Fruit fly (Drosophila melanogaster): ENCODE results near the gene CG42249.

CG42249 gene

DNA sequence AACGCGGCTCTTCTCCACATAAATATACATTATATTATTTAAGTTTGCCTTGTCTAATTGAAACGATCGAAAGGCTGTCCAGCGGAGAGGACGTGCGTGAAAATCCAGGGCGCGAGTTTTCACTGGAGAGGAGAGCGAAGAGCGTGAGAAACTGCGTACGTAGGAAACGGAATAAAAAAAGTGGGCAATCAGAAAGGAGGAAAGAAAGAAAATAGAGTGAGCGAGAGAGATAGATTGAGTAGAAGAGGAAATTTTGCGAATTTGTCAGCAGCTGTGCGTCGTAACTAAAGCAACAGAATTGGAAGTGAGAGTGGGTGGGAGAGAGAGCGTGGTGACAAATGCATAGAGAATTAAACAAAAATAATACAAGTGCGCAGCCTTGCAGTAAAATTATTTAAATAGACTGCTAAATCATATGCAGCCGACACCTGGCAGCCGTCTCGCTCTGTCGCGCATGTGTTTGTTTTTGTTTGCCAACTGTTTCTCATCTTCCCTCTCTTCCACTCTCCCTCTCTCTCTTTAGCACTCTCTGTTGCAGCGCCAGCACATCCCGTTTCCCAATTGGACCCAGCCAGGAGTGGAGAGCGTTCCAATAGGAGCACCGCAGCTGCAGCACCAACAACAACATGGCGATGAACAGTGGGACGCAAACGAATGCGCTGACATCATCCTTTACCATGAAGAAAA lies 58.6 kb downstream of the CG42249 start (continued):
- TF ChIP-seq CG32006 (GFP tag; optimal IDR thresholded peaks at IDR 0.05) (no peak), acj6 (GFP tag; optimal IDR thresholded peaks at IDR 0.05) (no peak), CG10631 (GFP tag; optimal IDR thresholded peaks at IDR 0.05) (no peak), CG1621 (tag; optimal IDR thresholded peaks at IDR 0.05) (no peak), Gug (GFP tag; IDR thresholded peaks at IDR 0.05) (no peak), spab (GFP tag; optimal IDR thresholded peaks at IDR 0.05) (no peak), CG3919 (GFP tag; optimal IDR thresholded peaks at IDR 0.05) (no peak), Blimp-1 (GFP tag; optimal IDR thresholded peaks at IDR 0.05) (no peak), fd85E (GFP tag; optimal IDR thresholded peaks at IDR 0.05) (no peak), CG11294 (GFP tag; IDR thresholded peaks at IDR 0.05) (no peak), Hr4 (GFP tag; optimal IDR thresholded peaks at IDR 0.05) (no peak), CG6163 (GFP tag; IDR thresholded peaks at IDR 0.05) (peak; percentile 71), Eip93F (GFP tag; optimal IDR thresholded peaks at IDR 0.05) (no peak), Hr39 (GFP tag; optimal IDR thresholded peaks at IDR 0.05) (no peak), net (GFP tag; optimal IDR thresholded peaks at IDR 0.05) (peak; percentile 22), CG10669 (GFP tag; optimal IDR thresholded peaks at IDR 0.05) (peak; percentile 29), Lpt (GFP tag; optimal IDR thresholded peaks at IDR 0.05) (no peak), achi (GFP tag; optimal IDR thresholded peaks at IDR 0.05) (no peak), CG6854 (GFP tag; optimal IDR thresholded peaks at IDR 0.05) (no peak), Smox (GFP tag; optimal IDR thresholded peaks at IDR 0.05) (no peak)

DNA sequence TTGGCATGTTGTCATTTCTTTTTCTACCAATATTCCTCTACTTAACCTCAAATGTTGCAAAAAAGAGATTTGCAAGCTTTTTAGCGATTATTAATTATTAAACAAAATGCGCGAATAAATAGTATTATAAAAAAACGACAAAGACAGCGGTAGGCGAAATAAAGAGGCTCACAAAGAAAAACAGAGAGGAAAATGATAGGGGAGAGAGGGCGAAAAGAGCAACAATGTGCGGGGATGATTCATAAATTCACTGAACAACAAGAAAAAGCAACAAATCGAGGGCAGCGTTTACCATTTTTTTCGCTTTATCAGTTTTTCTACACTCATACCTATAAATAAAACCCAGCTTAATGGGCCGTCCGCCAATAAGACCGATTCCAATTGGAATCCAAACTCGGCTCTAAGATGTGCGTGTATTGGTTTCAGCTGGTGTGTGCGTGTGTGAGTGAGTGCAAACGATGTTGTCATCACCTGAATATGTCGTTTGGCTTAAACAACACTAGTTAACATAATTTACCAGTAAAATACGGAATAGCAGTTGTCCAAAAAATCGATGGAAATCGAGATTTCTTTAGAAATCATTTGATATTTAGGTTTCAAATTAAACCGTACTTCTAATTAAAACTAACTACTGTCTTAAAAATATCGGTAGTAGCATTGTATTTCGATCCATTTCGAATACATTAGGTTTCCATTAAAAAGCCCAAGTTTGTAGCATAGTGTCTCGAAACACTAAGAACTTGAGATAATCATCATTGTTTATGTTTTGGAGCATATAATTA lies 59.9 kb downstream of the CG42249 start:
- TF ChIP-seq esn (GFP tag; optimal IDR thresholded peaks at IDR 0.05) (peak; percentile 17), CG1621 (tag; optimal IDR thresholded peaks at IDR 0.05) (no peak), CG15336 (GFP tag; IDR thresholded peaks at IDR 0.05) (0 out of 2 replicates have a peak, but pooled peaks have one; percentile 31), Hr38 (GFP tag; optimal IDR thresholded peaks at IDR 0.05) (no peak), CG9139 (GFP tag; optimal IDR thresholded peaks at IDR 0.05) (peak; percentile 1), fkh (GFP tag; optimal IDR thresholded peaks at IDR 0.05) (no peak), CG8119 (GFP tag; IDR thresholded peaks at IDR 0.05) (peak; percentile 41; the same call in 2 of the 3 replicates), Gug (GFP tag; IDR thresholded peaks at IDR 0.05) (0 out of 2 replicates have a peak, but pooled peaks have one; percentile 12), spab (GFP tag; optimal IDR thresholded peaks at IDR 0.05) (no peak), Sox102F (GFP tag; optimal IDR thresholded peaks at IDR 0.05) (no peak), pdm3 (GFP tag; optimal IDR thresholded peaks at IDR 0.05) (peak; percentile 27), net (GFP tag; optimal IDR thresholded peaks at IDR 0.05) (no peak), CG3919 (GFP tag; optimal IDR thresholded peaks at IDR 0.05) (peak; percentile 11), CG6163 (GFP tag; IDR thresholded peaks at IDR 0.05) (peak; percentile 5; the same call in 1 of the 3 replicates), lz (GFP tag; optimal IDR thresholded peaks at IDR 0.05) (no peak), CG11294 (GFP tag; IDR thresholded peaks at IDR 0.05) (no peak), fd85E (GFP tag; optimal IDR thresholded peaks at IDR 0.05) (no peak), CG6276 (GFP tag; optimal IDR thresholded peaks at IDR 0.05) (no peak), achi (GFP tag; optimal IDR thresholded peaks at IDR 0.05) (peak; percentile 2), dsx (GFP tag; optimal IDR thresholded peaks at IDR 0.05; ENCODE audit: poor library complexity, severe bottlenecking) (peak; percentile 74), Hr39 (GFP tag; optimal IDR thresholded peaks at IDR 0.05) (no peak), CG6792 (GFP tag; optimal IDR thresholded peaks at IDR 0.05) (peak; percentile 16), dac (GFP tag; optimal IDR thresholded peaks at IDR 0.05) (no peak), Eip78C (GFP tag) (peak; percentile 78), acj6 (GFP tag; optimal IDR thresholded peaks at IDR 0.05) (peak; percentile 32)
